Worm (Caenorhabditis elegans): ENCODE results near the gene hip-1.

ce11 chrIII:13644279-13644678 is 22.0 kb upstream of the hip-1 start:
- no peak for TF ChIP-seq flh-1 (GFP tag; optimal IDR thresholded peaks at IDR 0.05)
- TF ChIP-seq nhr-12 (tag; optimal IDR thresholded peaks at IDR 0.05) = no peak
- no peak for TF ChIP-seq cnd-1 (tag; optimal IDR thresholded peaks at IDR 0.05)
- no peak for TF ChIP-seq unc-39 (tag; optimal IDR thresholded peaks at IDR 0.05)
- TF ChIP-seq lin-13 (tag; optimal IDR thresholded peaks at IDR 0.05) = no peak
- no peak for TF ChIP-seq sptf-1 (tag; optimal IDR thresholded peaks at IDR 0.05)
- TF ChIP-seq ztf-11 (tag; optimal IDR thresholded peaks at IDR 0.05) = no peak
- no peak for TF ChIP-seq snpc-4 (tag; optimal IDR thresholded peaks at IDR 0.05)
